Fruit fly (Drosophila melanogaster) whole organism, embryonic: ENCODE results near the gene Lrr47.

ENCODE experiments used
- CG10959 ChIP-seq: fragments of 200-800 bp; sonication (Bioruptor generic); IDR thresholded peaks from 2 replicates; pipeline ENCODE4 v1.3.6; 2022; ENCODE audit warnings: missing biosample characterization, missing genetic modification characterization
- CG12104 ChIP-seq: fragments of 200-800 bp; sonication (Bioruptor generic); optimal IDR thresholded peaks from 3 replicates; lab custom pipeline; 2016; ENCODE audit warnings: missing biosample characterization, missing genetic modification characterization
- CG13624 ChIP-seq: fragments of 200-800 bp; sonication (Bioruptor generic); optimal IDR thresholded peaks from 2 replicates; lab custom pipeline; 2016; ENCODE audit warnings: missing biosample characterization, missing genetic modification characterization
- CG14014 ChIP-seq: fragments of 200-800 bp; sonication (Bioruptor generic); IDR thresholded peaks from 2 replicates; pipeline ENCODE4 v1.3.6; 2022; ENCODE audit warnings: missing biosample characterization, missing genetic modification characterization
- CG15479 ChIP-seq: fragments of 200-800 bp; sonication (Bioruptor generic); optimal IDR thresholded peaks from 3 replicates; lab custom pipeline; 2019; ENCODE audit warnings: missing biosample characterization, mild to moderate bottlenecking, missing genetic modification characterization, moderate library complexity
- CG15514 ChIP-seq: fragments of 200-800 bp; sonication (Bioruptor generic); optimal IDR thresholded peaks from 3 replicates; lab custom pipeline; 2017; ENCODE audit warnings: missing biosample characterization, missing genetic modification characterization, mild to moderate bottlenecking, moderate library complexity, missing genetic modification reagents
- CG1602 ChIP-seq: fragments of 200-800 bp; sonication (Bioruptor generic); optimal IDR thresholded peaks from 3 replicates; lab custom pipeline; 2016; ENCODE audit warnings: missing biosample characterization, missing genetic modification characterization
- CG16815 ChIP-seq: fragments of 200-800 bp; sonication (Bioruptor generic); optimal IDR thresholded peaks from 3 replicates; lab custom pipeline; 2017; ENCODE audit warnings: missing biosample characterization, mild to moderate bottlenecking, missing genetic modification characterization
- CG18011 ChIP-seq: fragments of 200-800 bp; sonication (Bioruptor generic); optimal IDR thresholded peaks from 2 replicates; lab custom pipeline; 2017; ENCODE audit warnings: missing biosample characterization, missing genetic modification characterization, mild to moderate bottlenecking, moderate library complexity, missing genotype
- CG18476 ChIP-seq: fragments of 200-800 bp; sonication (Bioruptor generic); optimal IDR thresholded peaks from 2 replicates; lab custom pipeline; 2016; ENCODE audit warnings: missing biosample characterization, mild to moderate bottlenecking, missing genetic modification characterization
- CG18599 ChIP-seq: fragments of 200-800 bp; sonication (Bioruptor generic); optimal IDR thresholded peaks from 3 replicates; lab custom pipeline; 2017; ENCODE audit warnings: missing biosample characterization, missing genetic modification characterization, mild to moderate bottlenecking, moderate library complexity, missing genetic modification reagents
- CG2116 ChIP-seq: fragments of 200-800 bp; sonication (Bioruptor generic); optimal IDR thresholded peaks from 3 replicates; lab custom pipeline; 2018; ENCODE audit warnings: missing biosample characterization, mild to moderate bottlenecking, missing genetic modification characterization
- CG3281 ChIP-seq: fragments of 200-800 bp; sonication (Bioruptor generic); optimal IDR thresholded peaks from 3 replicates; lab custom pipeline; 2017; ENCODE audit warnings: missing biosample characterization, mild to moderate bottlenecking, missing genetic modification characterization
- CG4282 ChIP-seq: fragments of 200-800 bp; sonication (Bioruptor generic); optimal IDR thresholded peaks from 2 replicates; lab custom pipeline; 2016; ENCODE audit warnings: missing biosample characterization, missing genetic modification characterization
- CG5180 ChIP-seq: fragments of 200-800 bp; sonication (Bioruptor generic); optimal IDR thresholded peaks from 3 replicates; lab custom pipeline; 2017; ENCODE audit warnings: missing biosample characterization, missing genetic modification characterization, mild to moderate bottlenecking, moderate library complexity, missing genetic modification reagents
- CG6272 ChIP-seq: fragments of 200-800 bp; sonication (Bioruptor generic); IDR thresholded peaks from 2 replicates; pipeline ENCODE4 v1.3.6; 2022; ENCODE audit warnings: missing biosample characterization, missing genetic modification characterization
- CG6689 ChIP-seq: fragments of 200-800 bp; sonication (Bioruptor generic); IDR thresholded peaks from 2 replicates; pipeline ENCODE4 v1.3.6; 2022; ENCODE audit warnings: missing biosample characterization, missing genetic modification characterization
- CG7271 ChIP-seq: fragments of 200-800 bp; sonication (Bioruptor generic); optimal IDR thresholded peaks from 2 replicates; lab custom pipeline; 2018; ENCODE audit warnings: missing biosample characterization, mild to moderate bottlenecking, missing genetic modification characterization, moderate library complexity
- CG8944 ChIP-seq: fragments of 200-800 bp; sonication (Bioruptor generic); optimal IDR thresholded peaks from 3 replicates; lab custom pipeline; 2016; ENCODE audit warnings: missing biosample characterization, missing genetic modification characterization
- Dbx ChIP-seq: fragments of 200-800 bp; sonication (Bioruptor generic); IDR thresholded peaks from 3 replicates; pipeline ENCODE4 v1.3.6; 2022; ENCODE audit warnings: missing biosample characterization, missing genetic modification characterization
- Dip3 ChIP-seq: fragments of 200-800 bp; sonication (Bioruptor generic); optimal IDR thresholded peaks from 3 replicates; lab custom pipeline; 2016; ENCODE audit warnings: missing biosample characterization, missing genetic modification characterization
- Dll ChIP-seq: fragments of 200-800 bp; sonication (Bioruptor generic); IDR thresholded peaks from 4 replicates; pipeline ENCODE4 v1.3.6; 2022; ENCODE audit warnings: missing biosample characterization, missing genetic modification characterization; ENCODE audit not compliant: partially characterized antibody
- E2f1 ChIP-seq: fragments of 200-800 bp; sonication (Bioruptor generic); IDR thresholded peaks from 2 replicates; pipeline ENCODE4 v1.3.6; 2022; ENCODE audit warnings: missing biosample characterization, missing genetic modification characterization
- Fer3 ChIP-seq: fragments of 200-800 bp; sonication (Bioruptor generic); optimal IDR thresholded peaks from 2 replicates; lab custom pipeline; 2018; ENCODE audit warnings: missing biosample characterization, mild to moderate bottlenecking, missing genetic modification characterization, moderate library complexity
- GATAe ChIP-seq: fragments of 200-800 bp; sonication (Bioruptor generic); conservative IDR thresholded peaks from 2 replicates; pipeline ENCODE4 v1.3.6; 2022; ENCODE audit warnings: missing biosample characterization, missing genetic modification characterization
- Gug ChIP-seq: fragments of 200-800 bp; sonication (Bioruptor generic); IDR thresholded peaks from 4 replicates; pipeline ENCODE4 v1.3.6; 2022; ENCODE audit warnings: missing biosample characterization, missing genetic modification characterization
- Poxn ChIP-seq: fragments of 200-800 bp; sonication (Bioruptor generic); IDR thresholded peaks from 2 replicates; pipeline ENCODE4 v1.3.6; 2022; ENCODE audit warnings: missing biosample characterization, missing genetic modification characterization
- Ravus ChIP-seq: fragments of 200-800 bp; sonication (Bioruptor generic); IDR thresholded peaks from 2 replicates; pipeline ENCODE4 v1.3.6; 2022; ENCODE audit warnings: missing biosample characterization, missing genetic modification characterization
- Sin3A ChIP-seq: fragments of >200 bp; optimal IDR thresholded peaks from 2 replicates; lab custom pipeline; 2018
- ash1 ChIP-seq: fragments of 200-800 bp; sonication (Bioruptor generic); optimal IDR thresholded peaks from 2 replicates; lab custom pipeline; 2018; ENCODE audit warnings: missing biosample characterization, mild to moderate bottlenecking, missing genetic modification characterization
- btn ChIP-seq: fragments of 200-800 bp; sonication (Bioruptor generic); optimal IDR thresholded peaks from 2 replicates; lab custom pipeline; 2016; ENCODE audit warnings: missing biosample characterization, missing genetic modification characterization
- chif ChIP-seq, 2 experiments: fragments of 200-800 bp; sonication (Bioruptor generic); optimal IDR thresholded peaks; 3 replicates each; lab custom pipeline; 2016; ENCODE audit warnings: missing biosample characterization in 2 of 2, missing genetic modification characterization in 2 of 2
- da ChIP-seq: fragments of 200-800 bp; sonication (Bioruptor generic); optimal IDR thresholded peaks from 2 replicates; lab custom pipeline; 2016; ENCODE audit warnings: missing biosample characterization, missing genetic modification characterization
- dpn ChIP-seq, 2 experiments: fragments of 200-800 bp; sonication (Bioruptor generic); optimal IDR thresholded peaks; 3 replicates each; lab custom pipeline; 2016; ENCODE audit warnings: missing biosample characterization in 2 of 2, missing genetic modification characterization in 2 of 2
- fd64A ChIP-seq: fragments of 200-800 bp; sonication (Bioruptor generic); optimal IDR thresholded peaks from 3 replicates; lab custom pipeline; 2018; ENCODE audit warnings: missing biosample characterization, mild to moderate bottlenecking, missing genetic modification characterization
- fu2 ChIP-seq: fragments of 200-800 bp; sonication (Bioruptor generic); optimal IDR thresholded peaks from 2 replicates; lab custom pipeline; 2016; ENCODE audit warnings: missing biosample characterization, missing genetic modification characterization
- grn ChIP-seq: fragments of 200-800 bp; sonication (Bioruptor generic); optimal IDR thresholded peaks from 3 replicates; lab custom pipeline; 2017; ENCODE audit warnings: missing biosample characterization, missing genetic modification characterization
- hb ChIP-seq: fragments of 200-800 bp; sonication (Bioruptor generic); IDR thresholded peaks from 3 replicates; pipeline ENCODE4 v1.3.6; 2022; ENCODE audit warnings: missing biosample characterization, missing genetic modification characterization; ENCODE audit not compliant: partially characterized antibody
- hkb ChIP-seq, 2 experiments: fragments of 200-800 bp in 1 of 2; fragments of >200 bp in 1 of 2; sonication (Bioruptor generic) in 1 of 2; IDR thresholded peaks in 1 of 2; optimal IDR thresholded peaks in 1 of 2; 2 replicates each; pipeline versions ENCODE4 v1.3.6 to Lab custom; 2017 to 2022; ENCODE audit warnings: missing biosample characterization in 1 of 2, missing genetic modification characterization in 1 of 2
- jigr1 ChIP-seq: fragments of 200-800 bp; sonication (Bioruptor generic); IDR thresholded peaks from 3 replicates; pipeline ENCODE4 v1.3.6; 2022; ENCODE audit warnings: missing biosample characterization, missing genetic modification characterization
- lola ChIP-seq, 3 experiments: fragments of >200 bp in 2 of 3; fragments of 200-800 bp in 1 of 3; sonication (Bioruptor generic) in 1 of 3; optimal IDR thresholded peaks; 2 replicates each; lab custom pipeline; 2017 to 2019; ENCODE audit warnings: missing biosample characterization in 3 of 3, missing genetic modification characterization in 3 of 3, mild to moderate bottlenecking in 1 of 3, moderate library complexity in 1 of 3
- mirr ChIP-seq: fragments of 200-800 bp; sonication (Bioruptor generic); optimal IDR thresholded peaks from 3 replicates; lab custom pipeline; 2018; ENCODE audit warnings: missing biosample characterization, mild to moderate bottlenecking, missing genetic modification characterization
- pnt ChIP-seq: fragments of 200-800 bp; sonication (Bioruptor generic); optimal IDR thresholded peaks from 3 replicates; lab custom pipeline; 2016; ENCODE audit warnings: missing biosample characterization, missing genetic modification characterization
- ranshi ChIP-seq: fragments of 200-800 bp; sonication (Bioruptor generic); IDR thresholded peaks from 2 replicates; pipeline ENCODE4 v1.3.6; 2022; ENCODE audit warnings: missing biosample characterization, missing genetic modification characterization
- rib ChIP-seq: fragments of 200-800 bp; sonication (Bioruptor generic); IDR thresholded peaks from 2 replicates; pipeline ENCODE4 v1.3.6; 2022; ENCODE audit warnings: missing biosample characterization, missing genetic modification characterization
- sd ChIP-seq: fragments of 200-800 bp; sonication (Bioruptor generic); optimal IDR thresholded peaks from 3 replicates; lab custom pipeline; 2018; ENCODE audit warnings: missing biosample characterization, mild to moderate bottlenecking, missing genetic modification characterization, moderate library complexity
- shn ChIP-seq: fragments of 200-800 bp; sonication (Bioruptor generic); optimal IDR thresholded peaks from 3 replicates; lab custom pipeline; 2016; ENCODE audit warnings: missing biosample characterization, missing genetic modification characterization
- ssp ChIP-seq: fragments of 200-800 bp; sonication (Bioruptor generic); IDR thresholded peaks from 2 replicates; pipeline ENCODE4 v1.3.6; 2022; ENCODE audit warnings: missing biosample characterization, missing genetic modification characterization
- tin ChIP-seq: fragments of 200-800 bp; sonication (Bioruptor generic); optimal IDR thresholded peaks from 3 replicates; lab custom pipeline; 2016; ENCODE audit warnings: missing biosample characterization, missing genetic modification characterization
- toy ChIP-seq: fragments of 200-800 bp; sonication (Bioruptor generic); IDR thresholded peaks from 2 replicates; pipeline ENCODE4 v1.3.6; 2022; ENCODE audit warnings: missing biosample characterization, missing genetic modification characterization
- wdn ChIP-seq: fragments of 200-800 bp; sonication (Bioruptor generic); IDR thresholded peaks from 2 replicates; pipeline ENCODE4 v1.3.6; 2022; ENCODE audit warnings: missing biosample characterization, missing genetic modification characterization

The Lrr47 gene

dm6 chr2L:10565674-10566073, 48.5 kb downstream of the Lrr47 start (continued):
- TF ChIP-seq CG1602 (GFP tag; lab: Kevin White, UChicago) (no peak), CG14014 (GFP tag; lab: Robert Waterston, UW) (peak; percentile 69), fd64A (no peak), Sin3A (lab: Kevin White, UChicago) (no peak), chif (GFP tag; optimal IDR thresholded peaks at IDR 0.05; lab: Kevin White, UChicago) (peak; percentile 22), Dbx (GFP tag; lab: Robert Waterston, UW) (peak; percentile 80), CG18011 (GFP tag; lab: Kevin White, UChicago) (no peak), sd (peak; percentile 1), shn (peak; percentile 22), mirr (GFP tag; lab: Kevin White, UChicago) (no peak), dpn (GFP tag; optimal IDR thresholded peaks at IDR 0.05; lab: Kevin White, UChicago) (peak; percentile 25 to 37), CG15514 (GFP tag; lab: Kevin White, UChicago) (peak; percentile 55), CG7271 (tag; lab: Kevin White, UChicago) (no peak), CG5180 (GFP tag; lab: Kevin White, UChicago) (peak; percentile 13), Dip3 (GFP tag; lab: Kevin White, UChicago) (peak; percentile 35), Gug (GFP tag; lab: Robert Waterston, UW) (no peak), da (GFP tag; lab: Kevin White, UChicago) (no peak), lola (GFP tag; optimal IDR thresholded peaks at IDR 0.05; lab: Kevin White, UChicago) (no peak), E2f1 (GFP tag; lab: Robert Waterston, UW) (peak; percentile 57; the same call in 1 of the 2 replicates), ash1 (GFP tag; lab: Kevin White, UChicago) (no peak), CG13624 (GFP tag; lab: Kevin White, UChicago) (peak; percentile 44), Ravus (GFP tag; lab: Robert Waterston, UW) (no peak), Dll (GFP tag; lab: Robert Waterston, UW) (no peak), Fer3 (tag; lab: Kevin White, UChicago) (peak; percentile 58), CG6689 (GFP tag; lab: Robert Waterston, UW) (peak; percentile 51; the same call in 1 of the 2 replicates), ssp (GFP tag; lab: Robert Waterston, UW) (peak; percentile 31; the same call in 1 of the 2 replicates), CG3281 (GFP tag; lab: Kevin White, UChicago) (peak; percentile 63), CG10959 (GFP tag; lab: Robert Waterston, UW) (no peak), CG6272 (GFP tag; lab: Robert Waterston, UW) (no peak), CG18599 (GFP tag; lab: Kevin White, UChicago) (peak; percentile 90), Poxn (GFP tag; lab: Robert Waterston, UW) (0 out of 2 replicates have a peak, but pooled peaks have one; percentile 9), toy (GFP tag; lab: Robert Waterston, UW) (no peak), CG18476 (GFP tag; lab: Kevin White, UChicago) (peak; percentile 7), jigr1 (GFP tag; lab: Robert Waterston, UW) (no peak), CG16815 (peak; percentile 3), rib (no peak), ranshi (GFP tag; lab: Robert Waterston, UW) (peak; percentile 70), fu2 (GFP tag; lab: Kevin White, UChicago) (peak; percentile 13), hb (GFP tag; lab: Robert Waterston, UW) (no peak), CG4282 (GFP tag; lab: Kevin White, UChicago) (peak; percentile 22), hkb (optimal IDR thresholded peaks at IDR 0.05; lab: Kevin White, UChicago) (no peak), hkb (GFP tag; IDR thresholded peaks at IDR 0.05; lab: Robert Waterston, UW) (peak; percentile 67; the same call in 1 of the 2 replicates), CG2116 (GFP tag; lab: Kevin White, UChicago) (no peak), pnt (GFP tag; lab: Kevin White, UChicago) (no peak), grn (GFP tag; lab: Kevin White, UChicago) (no peak), tin (GFP tag; lab: Kevin White, UChicago) (peak; percentile 36), CG8944 (GFP tag; lab: Kevin White, UChicago) (peak; percentile 17), wdn (GFP tag; lab: Robert Waterston, UW) (0 out of 2 replicates have a peak, but pooled peaks have one; percentile 28), btn (no peak), GATAe (GFP tag; lab: Robert Waterston, UW) (no peak; the same call in 1 of the 2 replicates), CG15479 (GFP tag; lab: Kevin White, UChicago) (no peak), CG12104 (no peak)
